Worm (Caenorhabditis elegans): ENCODE data around the gene gpa-7.

The gpa-7 gene

DNA sequence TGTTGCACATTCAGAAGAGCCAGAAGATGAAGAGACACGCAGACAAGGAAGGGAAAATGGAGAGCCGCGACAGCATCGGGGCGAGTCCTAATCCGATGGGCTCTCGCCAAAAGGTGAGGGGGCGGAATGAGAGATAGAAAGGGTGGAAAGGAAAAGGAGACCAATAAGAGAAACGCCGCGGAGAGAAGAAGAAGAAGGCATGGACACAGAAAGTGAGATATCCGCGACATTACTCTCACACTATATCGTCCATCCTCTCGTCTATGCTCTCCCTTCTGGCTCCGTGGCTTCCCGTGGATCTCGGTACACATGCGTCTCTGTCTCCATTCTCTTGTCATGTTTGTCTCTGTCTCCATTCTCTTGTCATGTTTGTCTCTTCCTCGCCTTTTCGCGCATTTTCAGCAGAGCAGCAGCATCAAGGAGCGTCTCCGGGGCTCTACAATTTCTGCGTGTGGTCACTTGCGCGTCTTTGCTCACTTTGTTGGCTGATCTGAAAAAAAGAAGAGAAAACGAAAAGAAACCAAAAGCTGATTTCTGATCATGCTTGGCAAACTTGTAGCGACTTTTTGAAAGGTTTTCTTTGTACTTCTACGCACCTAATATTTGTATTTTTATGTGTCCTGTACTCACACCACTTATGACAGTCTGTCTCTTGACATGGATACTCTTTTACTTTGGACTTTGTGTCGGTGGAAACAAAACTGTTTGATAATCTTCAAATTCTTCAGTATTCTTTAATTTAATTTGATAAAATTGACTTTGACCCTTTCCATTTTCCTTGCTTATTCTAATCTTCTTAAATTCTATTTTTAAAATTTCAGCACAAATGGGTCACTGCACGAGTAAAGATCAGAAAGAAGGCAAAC is at the start of gene gpa-7:
TSS of gene gpa-7 (plus strand) at position 816 of the 866 bp plus-strand sequence.
- TF ChIP-seq unc-62 (GFP tag; optimal IDR thresholded peaks at IDR 0.05) (peak; percentile 47), eor-1 (tag; optimal IDR thresholded peaks at IDR 0.05) (no peak), nhr-43 (tag; optimal IDR thresholded peaks at IDR 0.05; ENCODE audit: poor library complexity, severe bottlenecking) (no peak), pha-4 (tag; optimal IDR thresholded peaks at IDR 0.05) (no peak), aly-2 (tag; optimal IDR thresholded peaks at IDR 0.05) (no peak), zag-1 (tag; optimal IDR thresholded peaks at IDR 0.05) (peak; percentile 24), fkh-10 (GFP tag; optimal IDR thresholded peaks at IDR 0.05) (peak; percentile 71), egl-27 (tag; optimal IDR thresholded peaks at IDR 0.05) (no peak), ceh-16 (tag; optimal IDR thresholded peaks at IDR 0.05) (no peak), ztf-11 (tag; optimal IDR thresholded peaks at IDR 0.05) (no peak), ceh-9 (tag; optimal IDR thresholded peaks at IDR 0.05) (no peak), lsy-12 (tag; optimal IDR thresholded peaks at IDR 0.05) (no peak), ama-1 (optimal IDR thresholded peaks at IDR 0.05) (no peak), nhr-12 (tag; optimal IDR thresholded peaks at IDR 0.05) (no peak), snpc-4 (tag; optimal IDR thresholded peaks at IDR 0.05) (peak; percentile 54), nhr-11 (tag; optimal IDR thresholded peaks at IDR 0.05) (no peak), nfya-1 (tag; optimal IDR thresholded peaks at IDR 0.05; ENCODE audit: insufficient read depth) (peak; percentile 87), daf-12 (tag; optimal IDR thresholded peaks at IDR 0.05) (no peak), lin-15B (tag; optimal IDR thresholded peaks at IDR 0.05) (peak; percentile 27), R02D3.7 (tag; optimal IDR thresholded peaks at IDR 0.05) (no peak), nhr-28 (tag; optimal IDR thresholded peaks at IDR 0.05) (no peak), nhr-76 (tag; optimal IDR thresholded peaks at IDR 0.05) (no peak), hmg-11 (tag; optimal IDR thresholded peaks at IDR 0.05) (peak; percentile 79), tbx-2 (tag; optimal IDR thresholded peaks at IDR 0.05) (peak; percentile 69), sea-2 (GFP tag; optimal IDR thresholded peaks at IDR 0.05) (peak; percentile 36), lin-39 (tag; optimal IDR thresholded peaks at IDR 0.05) (peak; percentile 68)

DNA sequence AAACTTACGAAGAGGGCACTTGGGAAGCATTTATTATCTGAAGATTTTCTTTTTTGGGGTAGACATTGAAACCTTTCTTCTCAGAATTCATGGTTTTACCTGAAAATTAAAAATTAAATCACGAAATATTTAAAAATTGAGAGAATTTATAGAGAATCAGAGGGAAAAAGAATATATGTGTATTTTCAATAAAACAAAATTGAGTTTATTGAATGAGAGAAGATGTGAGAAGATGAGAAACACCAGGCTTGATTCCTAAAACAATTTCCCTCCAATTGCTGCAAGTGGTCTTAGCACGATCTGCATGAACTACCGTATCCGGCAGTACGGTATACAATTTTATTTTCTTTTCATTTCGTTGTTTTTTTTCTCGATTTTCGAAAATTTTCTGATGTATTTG is 46.7 kb upstream of the gpa-7 start, which contains the start of gene R11A8.1:
TSS of gene R11A8.1 (minus strand) at position 101 of the 400 bp plus-strand sequence.
- TF ChIP-seq nhr-23 (tag; optimal IDR thresholded peaks at IDR 0.05) (no peak), nhr-43 (tag; optimal IDR thresholded peaks at IDR 0.05; ENCODE audit: poor library complexity, severe bottlenecking) (no peak), nhr-237 (tag; optimal IDR thresholded peaks at IDR 0.05) (no peak), ceh-9 (tag; optimal IDR thresholded peaks at IDR 0.05) (no peak), eor-1 (tag; optimal IDR thresholded peaks at IDR 0.05) (no peak), pha-4 (tag; optimal IDR thresholded peaks at IDR 0.05) (no peak), lin-39 (tag; optimal IDR thresholded peaks at IDR 0.05) (no peak), ztf-4 (tag; optimal IDR thresholded peaks at IDR 0.05) (no peak), jun-1 (tag; optimal IDR thresholded peaks at IDR 0.05) (no peak), mdl-1 (tag; optimal IDR thresholded peaks at IDR 0.05) (no peak), snpc-4 (tag; optimal IDR thresholded peaks at IDR 0.05) (no peak), ztf-11 (tag; optimal IDR thresholded peaks at IDR 0.05) (no peak), hmg-11 (tag; optimal IDR thresholded peaks at IDR 0.05) (no peak)

DNA sequence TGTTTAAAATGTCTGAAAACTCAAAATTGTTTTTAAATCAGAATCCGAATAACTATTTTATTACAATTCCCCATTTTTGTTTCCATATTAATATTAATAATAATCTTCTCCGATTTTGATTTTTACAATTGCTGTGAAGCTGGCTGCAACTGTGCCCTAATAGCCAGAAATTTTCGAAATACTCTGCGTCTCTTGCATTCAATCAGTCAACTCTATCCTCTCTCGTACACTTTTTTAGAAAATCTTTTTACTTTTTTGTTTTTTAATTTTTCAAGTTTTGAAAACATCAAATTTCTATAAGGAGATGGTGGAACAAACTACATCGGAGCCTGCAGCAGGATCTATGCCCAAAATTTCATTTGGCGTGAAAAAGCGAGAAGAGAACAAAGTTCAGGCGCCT is 46.0 kb upstream of the gpa-7 start, which contains the start of gene gkow-1:
TSS of gene gkow-1 (plus strand) at position 301 of the 400 bp plus-strand sequence.
- no peak for TF ChIP-seq ZK546.5 (tag; optimal IDR thresholded peaks at IDR 0.05)
- no peak for TF ChIP-seq fkh-2 (tag; optimal IDR thresholded peaks at IDR 0.05)
- TF ChIP-seq zag-1 (tag; optimal IDR thresholded peaks at IDR 0.05), result no peak
- TF ChIP-seq daf-12 (tag; optimal IDR thresholded peaks at IDR 0.05), result no peak
- no peak for TF ChIP-seq egl-27 (tag; optimal IDR thresholded peaks at IDR 0.05)
- TF ChIP-seq egl-5 (tag; optimal IDR thresholded peaks at IDR 0.05), result no peak
- no peak for TF ChIP-seq nhr-43 (tag; optimal IDR thresholded peaks at IDR 0.05; ENCODE audit: poor library complexity, severe bottlenecking)
- no peak for TF ChIP-seq lin-15B (tag; optimal IDR thresholded peaks at IDR 0.05)
- no peak for TF ChIP-seq ceh-16 (tag; optimal IDR thresholded peaks at IDR 0.05)
- no peak for TF ChIP-seq fos-1 (tag; optimal IDR thresholded peaks at IDR 0.05)
- no peak for TF ChIP-seq nhr-237 (tag; optimal IDR thresholded peaks at IDR 0.05)
- TF ChIP-seq ceh-28 (tag; optimal IDR thresholded peaks at IDR 0.05), result no peak
- no peak for TF ChIP-seq nhr-28 (tag; optimal IDR thresholded peaks at IDR 0.05)
- no peak for TF ChIP-seq lin-39 (tag; optimal IDR thresholded peaks at IDR 0.05)
- no peak for TF ChIP-seq eor-1 (tag; optimal IDR thresholded peaks at IDR 0.05)

Measured in whole organism, L3 larva.